Worm (Caenorhabditis elegans): ENCODE results near the gene srlf-35.

Gene srlf-35

DNA sequence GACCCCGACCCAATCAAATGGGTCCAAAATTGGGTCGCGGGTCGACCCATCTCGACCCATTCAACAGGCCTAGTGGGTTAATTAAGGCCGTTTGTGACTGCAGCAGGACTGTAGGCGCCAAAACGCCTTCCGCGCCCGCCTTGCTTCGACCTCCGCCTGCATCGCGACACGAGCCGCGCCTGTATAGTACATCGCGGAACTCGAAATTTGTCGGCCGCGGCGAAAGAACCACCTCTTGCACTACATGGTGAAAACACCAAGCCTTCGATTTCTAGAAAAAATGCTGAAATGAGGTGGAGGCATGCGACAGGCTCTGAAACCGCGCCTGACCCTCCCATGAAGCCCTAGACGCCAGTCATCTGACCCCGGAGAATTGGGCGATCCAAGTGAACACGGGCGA, 15.8 kb upstream of the srlf-35 start:
- peak; percentile 11 for TF ChIP-seq aha-1 (tag)
- no peak for TF ChIP-seq unc-62 (GFP tag; optimal IDR thresholded peaks at IDR 0.05 in 1 of 2)
- TF ChIP-seq unc-62 (tag; optimal IDR thresholded peaks at IDR 0.05): no peak
- TF ChIP-seq lim-7 (GFP tag; IDR thresholded peaks at IDR 0.05): 0 out of 2 replicates have a peak, but pooled peaks have one; percentile 3
- TF ChIP-seq cey-2 (tag; optimal IDR thresholded peaks at IDR 0.05; ENCODE audit: borderline replicate concordance, insufficient read depth): no peak
- TF ChIP-seq ceh-20 (GFP tag; IDR thresholded peaks at IDR 0.05): no peak
- TF ChIP-seq F26F4.8 (GFP tag; conservative IDR thresholded peaks at IDR 0.05): no peak
- TF ChIP-seq ceh-82 (tag; optimal IDR thresholded peaks at IDR 0.05): no peak
- TF ChIP-seq dpl-1 (GFP tag; optimal IDR thresholded peaks at IDR 0.05): no peak
- peak; percentile 64 for TF ChIP-seq set-16 (GFP tag; IDR thresholded peaks at IDR 0.05)
- no peak for TF ChIP-seq ZK546.5 (tag; optimal IDR thresholded peaks at IDR 0.05)
- no peak for TF ChIP-seq lin-29 (GFP tag; IDR thresholded peaks at IDR 0.05)
- TF ChIP-seq daf-8 (GFP tag; IDR thresholded peaks at IDR 0.05): no peak
- TF ChIP-seq ztf-11 (tag; optimal IDR thresholded peaks at IDR 0.05): no peak
- TF ChIP-seq egl-43 (GFP tag; IDR thresholded peaks at IDR 0.05): 0 out of 2 replicates have a peak, but pooled peaks have one; percentile 63
- no peak for TF ChIP-seq madf-9 (GFP tag; conservative IDR thresholded peaks at IDR 0.05)
- TF ChIP-seq ZK337.2 (GFP tag; IDR thresholded peaks at IDR 0.05): no peak

DNA sequence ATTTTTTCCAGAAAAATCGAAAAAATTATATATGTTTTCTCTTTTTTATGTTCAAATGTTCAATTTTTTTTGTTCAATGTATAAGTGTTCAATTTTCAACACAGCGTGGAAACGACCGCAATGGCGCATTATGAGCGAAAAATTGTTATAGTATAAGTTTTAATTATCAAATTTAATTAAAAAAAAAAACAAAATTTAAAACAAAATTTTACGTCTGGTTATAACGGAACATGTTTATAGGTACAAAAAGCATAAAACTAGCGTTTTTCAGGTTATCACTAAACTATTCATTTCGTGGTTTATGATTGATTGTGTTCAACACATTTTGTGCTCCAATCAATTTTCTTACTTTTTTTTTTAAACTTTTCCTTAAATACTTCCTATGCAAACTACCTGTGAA, 14.5 kb upstream of the srlf-35 start, which contains the start of gene nhr-106:
TSS of gene nhr-106 (plus strand) at position 301 of the 400 bp plus-strand sequence.
- TF ChIP-seq pqm-1 (tag; optimal IDR thresholded peaks at IDR 0.05) (peak; percentile 20), daf-16 (GFP tag; optimal IDR thresholded peaks at IDR 0.05) (no peak), daf-16 (tag; optimal IDR thresholded peaks at IDR 0.05) (peak; percentile 26), nhr-28 (tag; optimal IDR thresholded peaks at IDR 0.05) (peak; percentile 78), dmd-6 (GFP tag; IDR thresholded peaks at IDR 0.05) (peak; percentile 48; the same call in 1 of the 2 replicates), zfp-2 (tag; optimal IDR thresholded peaks at IDR 0.05) (no peak)

DNA sequence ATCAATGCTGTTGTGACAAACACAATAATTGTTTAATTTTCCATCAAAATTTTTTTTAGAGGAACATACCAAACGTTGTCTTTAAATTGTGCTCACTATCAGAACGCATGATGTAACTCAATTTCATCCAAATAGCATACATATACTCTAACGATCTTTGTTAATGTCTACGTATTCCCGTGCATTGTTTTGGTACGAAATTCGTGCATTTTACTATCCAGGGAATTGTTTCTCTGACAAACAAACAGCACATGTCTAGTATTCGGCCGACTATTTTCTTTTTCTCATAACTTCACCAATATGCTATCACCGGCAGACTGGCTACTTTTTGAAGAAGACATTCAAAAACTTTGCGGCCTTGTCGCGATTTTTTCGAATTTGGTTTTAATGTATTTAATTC, 12.4 kb upstream of the srlf-35 start, which contains the start of gene str-196:
TSS of gene str-196 (plus strand) at position 301 of the 400 bp plus-strand sequence.
- no peak for TF ChIP-seq mxl-2 (GFP tag; conservative IDR thresholded peaks at IDR 0.05)

DNA sequence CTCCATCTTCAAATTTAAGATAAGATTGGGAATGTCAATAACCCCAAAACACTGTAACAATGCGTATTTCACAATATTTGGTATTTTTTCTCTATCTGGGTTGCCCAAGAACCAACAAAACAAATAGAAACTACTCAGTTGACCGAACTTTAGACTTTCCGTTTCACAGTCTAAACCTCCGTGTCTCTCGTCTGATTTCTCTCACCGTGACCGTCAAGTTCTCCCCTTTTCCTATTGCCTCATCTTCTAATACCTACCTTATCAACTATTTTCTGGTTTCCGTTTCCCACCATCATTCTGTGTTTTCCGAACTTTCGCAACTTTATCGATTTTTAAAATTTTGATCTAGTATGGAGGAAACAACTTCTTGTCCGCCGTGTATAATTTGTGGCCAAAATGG, 9.5 kb upstream of the srlf-35 start, which contains the start of gene nhr-131:
TSS of gene nhr-131 (plus strand) at position 87 of the 400 bp plus-strand sequence.
- TF ChIP-seq nhr-111 (GFP tag; optimal IDR thresholded peaks at IDR 0.05): no peak
- no peak for TF ChIP-seq ctbp-1 (GFP tag; IDR thresholded peaks at IDR 0.05)
- TF ChIP-seq mes-2 (tag; optimal IDR thresholded peaks at IDR 0.05; ENCODE audit: poor library complexity, severe bottlenecking): peak; percentile 36
- no peak for TF ChIP-seq daf-16 (GFP tag; optimal IDR thresholded peaks at IDR 0.05)
- TF ChIP-seq daf-16 (tag; optimal IDR thresholded peaks at IDR 0.05): peak; percentile 82
- peak; percentile 71 for TF ChIP-seq dve-1 (tag; optimal IDR thresholded peaks at IDR 0.05; ENCODE audit: insufficient read depth)
- TF ChIP-seq gei-8 (GFP tag; optimal IDR thresholded peaks at IDR 0.05): no peak
- peak; percentile 36 for TF ChIP-seq nhr-102 (tag; optimal IDR thresholded peaks at IDR 0.05)
- no peak for TF ChIP-seq lir-3 (tag; optimal IDR thresholded peaks at IDR 0.05)
- peak; percentile 58; the same call in 1 of the 2 replicates for TF ChIP-seq lin-1 (GFP tag; IDR thresholded peaks at IDR 0.05)
- TF ChIP-seq mep-1 (tag; optimal IDR thresholded peaks at IDR 0.05): no peak
- TF ChIP-seq ceh-28 (tag; optimal IDR thresholded peaks at IDR 0.05): peak; percentile 48
- no peak for TF ChIP-seq daf-19 (GFP tag; conservative IDR thresholded peaks at IDR 0.05)
- peak; percentile 77 for TF ChIP-seq dmd-6 (GFP tag; IDR thresholded peaks at IDR 0.05)
- TF ChIP-seq F49E8.2 (tag; optimal IDR thresholded peaks at IDR 0.05; ENCODE audit: borderline replicate concordance): no peak
- no peak for TF ChIP-seq set-16 (GFP tag; IDR thresholded peaks at IDR 0.05)
- peak; percentile 38 for TF ChIP-seq aha-1 (tag)
- peak; percentile 62 for TF ChIP-seq pqm-1 (tag; optimal IDR thresholded peaks at IDR 0.05)
- no peak for TF ChIP-seq unc-130 (GFP tag; optimal IDR thresholded peaks at IDR 0.05)
- TF ChIP-seq madf-9 (GFP tag; conservative IDR thresholded peaks at IDR 0.05): no peak
- TF ChIP-seq nhr-42 (GFP tag; IDR thresholded peaks at IDR 0.05): no peak
- no peak for TF ChIP-seq spr-1 (tag; optimal IDR thresholded peaks at IDR 0.05)
- TF ChIP-seq lim-7 (GFP tag; IDR thresholded peaks at IDR 0.05): no peak
- no peak for TF ChIP-seq F10B5.3 (tag; optimal IDR thresholded peaks at IDR 0.05)
- no peak for TF ChIP-seq nhr-237 (tag; optimal IDR thresholded peaks at IDR 0.05)
- TF ChIP-seq hlh-11 (tag; optimal IDR thresholded peaks at IDR 0.05): peak; percentile 51
- no peak for TF ChIP-seq T26A8.4 (GFP tag; IDR thresholded peaks at IDR 0.05)
- no peak for TF ChIP-seq unc-39 (tag; optimal IDR thresholded peaks at IDR 0.05)
- TF ChIP-seq zag-1 (tag; optimal IDR thresholded peaks at IDR 0.05): no peak
- TF ChIP-seq ZK546.5 (tag; optimal IDR thresholded peaks at IDR 0.05): no peak
- peak in 1 of 2 experiments; percentile 10 for TF ChIP-seq mdl-1 (tag; optimal IDR thresholded peaks at IDR 0.05)
- peak; percentile 87 for TF ChIP-seq nhr-28 (tag; optimal IDR thresholded peaks at IDR 0.05)
